Fruit fly (Drosophila melanogaster) S2 (cell line): ENCODE measurements around the gene CG31949.

ENCODE experiments used
- CG8478 ChIP-seq: fragments of >200 bp; optimal IDR thresholded peaks from 2 replicates; lab custom pipeline; 2018
- CTCF ChIP-seq, 2 experiments: fragments of >200 bp; optimal IDR thresholded peaks; 2 replicates each; lab custom pipeline; 2018

DNA sequence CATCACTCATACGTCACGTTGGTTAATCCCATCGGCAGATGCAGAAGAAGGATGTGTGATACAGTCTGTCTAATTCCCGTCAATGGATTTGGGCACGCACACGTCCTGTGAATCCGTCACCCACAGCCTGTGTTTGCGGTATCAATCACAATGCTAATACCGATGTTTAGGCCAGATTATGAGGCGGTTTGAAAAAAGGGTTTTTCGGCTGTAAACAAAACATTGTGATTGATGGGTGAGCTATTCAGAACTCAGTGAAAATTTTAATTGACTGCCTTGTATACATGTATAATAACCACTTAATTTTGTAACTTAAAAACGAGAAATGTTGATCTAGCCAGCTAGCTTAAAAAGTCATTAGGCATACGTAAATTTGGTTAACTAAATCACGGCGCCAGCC is 36.8 kb upstream of the CG31949 start, which contains the start of gene CG4270:
- TF ChIP-seq CTCF (optimal IDR thresholded peaks at IDR 0.05; lab: Kevin White, UChicago) = no peak
- TF ChIP-seq CG8478 (lab: Kevin White, UChicago) = no peak
